Worm (Caenorhabditis elegans): Measurements from ENCODE around the gene F36H5.12.

DNA sequence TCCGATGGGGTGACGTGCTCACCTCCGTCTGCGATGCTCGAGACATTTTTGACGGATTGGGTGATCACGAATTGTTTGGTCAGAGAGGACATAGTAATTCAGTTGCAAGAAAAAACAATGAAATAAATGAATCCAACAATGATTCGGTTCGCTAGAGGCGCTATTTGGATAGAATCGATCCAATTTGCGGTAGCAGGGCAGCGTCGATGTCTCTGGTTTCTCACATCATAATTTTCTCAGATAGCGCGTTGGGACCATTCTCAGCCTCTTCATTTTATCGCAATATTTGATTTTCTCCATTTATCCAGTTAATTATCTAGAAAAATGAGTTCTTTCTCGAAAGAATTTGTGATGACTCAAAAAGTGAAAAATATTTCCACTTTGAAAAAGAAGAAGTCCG, 36.2 kb upstream of the F36H5.12 start, which contains the start of gene sdz-18:
- TF ChIP-seq F26F4.8 (GFP tag; conservative IDR thresholded peaks at IDR 0.05) (no peak), lir-3 (tag; optimal IDR thresholded peaks at IDR 0.05) (no peak), T26A8.4 (GFP tag; IDR thresholded peaks at IDR 0.05) (no peak), ztf-11 (tag; optimal IDR thresholded peaks at IDR 0.05) (no peak), snpc-4 (tag; optimal IDR thresholded peaks at IDR 0.05) (no peak), skn-1 (tag; optimal IDR thresholded peaks at IDR 0.05) (no peak), lin-39 (tag; optimal IDR thresholded peaks at IDR 0.05) (no peak), nhr-11 (tag; optimal IDR thresholded peaks at IDR 0.05) (no peak), daf-12 (tag; optimal IDR thresholded peaks at IDR 0.05) (no peak), F10B5.3 (tag; optimal IDR thresholded peaks at IDR 0.05) (no peak), lin-29 (GFP tag; IDR thresholded peaks at IDR 0.05) (no peak), D1046.2 (GFP tag; IDR thresholded peaks at IDR 0.05) (no peak)

Measured in whole organism, L4 larva.